Worm (Caenorhabditis elegans) whole organism, early embryonic: ENCODE results near the gene duxl-1.

Experiments used
- F13C5.2 ChIP-seq: sonication (generic microtip); optimal IDR thresholded peaks from 2 replicates; lab custom pipeline; 2017; ENCODE audit warnings: mild to moderate bottlenecking, missing genetic modification characterization, inconsistent platforms, missing compliant biosample characterization
- ama-1 ChIP-seq: fragments of 150-350 bp; optimal IDR thresholded peaks from 2 replicates; lab custom pipeline; 2014
- ceh-13 ChIP-seq: fragments of 200-800 bp; sonication (Bioruptor generic); optimal IDR thresholded peaks from 2 replicates; lab custom pipeline; 2018; ENCODE audit warnings: mild to moderate bottlenecking, missing genetic modification characterization, missing compliant biosample characterization
- ceh-36 ChIP-seq: sonication (generic microtip); optimal IDR thresholded peaks from 2 replicates; lab custom pipeline; 2016; ENCODE audit warnings: missing genetic modification characterization, inconsistent platforms, missing compliant biosample characterization
- hmbx-1 ChIP-seq: sonication (generic microtip); optimal IDR thresholded peaks from 2 replicates; lab custom pipeline; 2016; ENCODE audit warnings: mild to moderate bottlenecking, missing genetic modification characterization, missing compliant biosample characterization
- pes-1 ChIP-seq: fragments of 200-800 bp; sonication (Bioruptor generic); IDR thresholded peaks from 2 replicates; pipeline ENCODE4 v1.3.6; 2022; ENCODE audit warnings: missing genetic modification reagents, missing genetic modification characterization, missing compliant biosample characterization
- sea-1 ChIP-seq: fragments of 200-800 bp; sonication (Bioruptor generic); conservative IDR thresholded peaks from 2 replicates; pipeline ENCODE4 v1.3.6; 2022; ENCODE audit warnings: missing genetic modification characterization, missing compliant biosample characterization

- TF ChIP-seq ceh-36 (tag; lab: Kevin White, UChicago) (no peak), pes-1 (no peak), ama-1 (no peak), hmbx-1 (tag; lab: Kevin White, UChicago) (no peak), ceh-13 (GFP tag; lab: Kevin White, UChicago) (no peak), F13C5.2 (no peak), sea-1 (GFP tag; lab: Robert Waterston, UW) (no peak)
Observed at ce11 chrII:1712938-1713337, 49.4 kb downstream of the duxl-1 start, which contains the start of gene btb-7.
